Worm (Caenorhabditis elegans): Measurements from ENCODE around the gene T24E12.13.
"Not testable (repeated sequence)": the region's sequence is repeated elsewhere in the genome, so short reads cannot be mapped to it uniquely, and the experiment has no call there.

ce11 chrII:3816251-3816849 is 29.1 kb downstream of the T24E12.13 start, which contains the start of gene fbxa-24:
- not testable (repeated sequence) for TF ChIP-seq nfya-1 (tag; optimal IDR thresholded peaks at IDR 0.05; ENCODE audit: borderline replicate concordance, insufficient read depth); dpl-1 (GFP tag; optimal IDR thresholded peaks at IDR 0.05)

Data from whole organism, young adult.